2 worm cellular contexts compared by ENCODE assay signal in genomic region chrIV:9316068-9316681, ce11.
TF ChIP-seq lines count a peak whose summit lies in the region.

TSS of gene F49C12.9 (minus strand) at chrIV:9316215.
TSS of gene rpn-7 (plus strand) at chrIV:9316631.

TF ChIP-seq in whole organism, L1 larva, 84 proteins besides CTCF, POLR2A, EP300 and RAD21 (continued from another document):
- TF ChIP-seq jun-1 (tag; optimal IDR thresholded peaks at IDR 0.05; lab: Kevin White, UChicago) (no peak), dsc-1 (tag; optimal IDR thresholded peaks at IDR 0.05; lab: Kevin White, UChicago) (peak; percentile 7), unc-30 (tag; optimal IDR thresholded peaks at IDR 0.05; lab: Kevin White, UChicago) (no peak), fkh-4 (tag; optimal IDR thresholded peaks at IDR 0.05; lab: Kevin White, UChicago; ENCODE audit: borderline replicate concordance) (no peak), nhr-28 (tag; optimal IDR thresholded peaks at IDR 0.05; lab: Kevin White, UChicago) (no peak), nhr-11 (tag; optimal IDR thresholded peaks at IDR 0.05; lab: Kevin White, UChicago) (no peak), ceh-88 (GFP tag; IDR thresholded peaks at IDR 0.05; lab: Robert Waterston, UW) (no peak), ztf-4 (tag; optimal IDR thresholded peaks at IDR 0.05; lab: Kevin White, UChicago) (no peak), unc-98 (GFP tag; IDR thresholded peaks at IDR 0.05; lab: Robert Waterston, UW) (no peak), zag-1 (tag; optimal IDR thresholded peaks at IDR 0.05; lab: Kevin White, UChicago) (no peak), fkh-10 (GFP tag; optimal IDR thresholded peaks at IDR 0.05; lab: Kevin White, UChicago) (no peak), lsy-2 (tag; optimal IDR thresholded peaks at IDR 0.05; lab: Kevin White, UChicago) (peak in 1 of 2 experiments; percentile 39), ets-5 (GFP tag; IDR thresholded peaks at IDR 0.05; lab: Robert Waterston, UW) (no peak), elt-2 (tag; optimal IDR thresholded peaks at IDR 0.05; lab: Kevin White, UChicago) (peak; percentile 4), mep-1 (tag; optimal IDR thresholded peaks at IDR 0.05; lab: Kevin White, UChicago) (no peak), lin-13 (GFP tag; optimal IDR thresholded peaks at IDR 0.05; lab: Kevin White, UChicago) (no peak), Y116A8C.19 (tag; optimal IDR thresholded peaks at IDR 0.05; lab: Kevin White, UChicago; ENCODE audit: borderline replicate concordance) (no peak), C16A3.4 (tag; optimal IDR thresholded peaks at IDR 0.05; lab: Kevin White, UChicago) (peak; percentile 45), sptf-1 (tag; optimal IDR thresholded peaks at IDR 0.05; lab: Kevin White, UChicago) (no peak), alr-1 (tag; optimal IDR thresholded peaks at IDR 0.05; lab: Kevin White, UChicago; ENCODE audit: borderline replicate concordance) (no peak), lin-35 (GFP tag; optimal IDR thresholded peaks at IDR 0.05; lab: Kevin White, UChicago) (peak; percentile 30 to 53), hlh-17 (GFP tag; optimal IDR thresholded peaks at IDR 0.05; lab: Kevin White, UChicago; ENCODE audit: borderline replicate concordance) (no peak), rnt-1 (tag; optimal IDR thresholded peaks at IDR 0.05; lab: Kevin White, UChicago) (peak; percentile 48), mef-2 (tag; optimal IDR thresholded peaks at IDR 0.05; lab: Kevin White, UChicago) (no peak), zip-4 (GFP tag; optimal IDR thresholded peaks at IDR 0.05; lab: Kevin White, UChicago) (no peak), tlp-1 (tag; optimal IDR thresholded peaks at IDR 0.05; lab: Kevin White, UChicago) (no peak), F16B12.6 (tag; optimal IDR thresholded peaks at IDR 0.05; lab: Kevin White, UChicago) (no peak), nhr-47 (tag; optimal IDR thresholded peaks at IDR 0.05; lab: Kevin White, UChicago) (peak; percentile 37), nhr-76 (tag; optimal IDR thresholded peaks at IDR 0.05; lab: Kevin White, UChicago) (no peak), ama-1 (optimal IDR thresholded peaks at IDR 0.05; lab: Kevin White, UChicago) (no peak), hpl-2 (GFP tag; optimal IDR thresholded peaks at IDR 0.05; lab: Kevin White, UChicago) (no peak), pax-3 (tag; optimal IDR thresholded peaks at IDR 0.05; lab: Kevin White, UChicago) (no peak), lir-3 (tag; optimal IDR thresholded peaks at IDR 0.05; lab: Kevin White, UChicago; ENCODE audit: poor library complexity) (no peak), pqm-1 (tag; optimal IDR thresholded peaks at IDR 0.05; lab: Kevin White, UChicago) (no peak), isw-1 (GFP tag; IDR thresholded peaks at IDR 0.05; lab: Robert Waterston, UW) (no peak), sup-37 (GFP tag; optimal IDR thresholded peaks at IDR 0.05; lab: Kevin White, UChicago) (no peak), sox-4 (tag; optimal IDR thresholded peaks at IDR 0.05; lab: Kevin White, UChicago) (no peak), efl-3 (GFP tag; optimal IDR thresholded peaks at IDR 0.05; lab: Kevin White, UChicago) (no peak), irx-1 (tag; optimal IDR thresholded peaks at IDR 0.05; lab: Kevin White, UChicago) (no peak), mab-9 (GFP tag; IDR thresholded peaks at IDR 0.05; lab: Robert Waterston, UW) (no peak), nhr-84 (tag; optimal IDR thresholded peaks at IDR 0.05; lab: Kevin White, UChicago) (no peak), vab-15 (tag; optimal IDR thresholded peaks at IDR 0.05; lab: Kevin White, UChicago) (no peak), aha-1 (tag; optimal IDR thresholded peaks at IDR 0.05; lab: Kevin White, UChicago) (no peak), nhr-12 (tag; optimal IDR thresholded peaks at IDR 0.05; lab: Kevin White, UChicago) (no peak), grh-1 (GFP tag; IDR thresholded peaks at IDR 0.05; lab: Robert Waterston, UW) (no peak), C34B4.2 (tag; optimal IDR thresholded peaks at IDR 0.05; lab: Kevin White, UChicago) (no peak), fos-1 (tag; optimal IDR thresholded peaks at IDR 0.05; lab: Kevin White, UChicago) (no peak), nhr-237 (tag; optimal IDR thresholded peaks at IDR 0.05; lab: Kevin White, UChicago) (no peak), nhr-90 (tag; optimal IDR thresholded peaks at IDR 0.05; lab: Kevin White, UChicago; ENCODE audit: poor library complexity) (no peak), fkh-8 (tag; optimal IDR thresholded peaks at IDR 0.05; lab: Kevin White, UChicago) (no peak), lin-39 (tag; optimal IDR thresholded peaks at IDR 0.05; lab: Kevin White, UChicago) (no peak), C04F5.9 (tag; optimal IDR thresholded peaks at IDR 0.05; lab: Kevin White, UChicago) (no peak), pag-3 (tag; optimal IDR thresholded peaks at IDR 0.05; lab: Kevin White, UChicago; ENCODE audit: borderline replicate concordance, insufficient read depth) (no peak), lin-15B (tag; optimal IDR thresholded peaks at IDR 0.05; lab: Kevin White, UChicago) (no peak), aly-2 (tag; optimal IDR thresholded peaks at IDR 0.05; lab: Kevin White, UChicago) (no peak), efl-1 (optimal IDR thresholded peaks at IDR 0.05; lab: Kevin White, UChicago) (peak; percentile 52 to 58), efl-1 (GFP tag; optimal IDR thresholded peaks at IDR 0.05 in 1 of 2; lab: Kevin White, UChicago) (peak; percentile 36 to 94), nhr-20 (tag; optimal IDR thresholded peaks at IDR 0.05; lab: Kevin White, UChicago) (peak; percentile 30), ceh-63 (GFP tag; optimal IDR thresholded peaks at IDR 0.05; lab: Kevin White, UChicago) (no peak), blmp-1 (tag; optimal IDR thresholded peaks at IDR 0.05; lab: Kevin White, UChicago) (peak; percentile 25), ztf-11 (tag; optimal IDR thresholded peaks at IDR 0.05; lab: Kevin White, UChicago) (no peak), unc-86 (tag; optimal IDR thresholded peaks at IDR 0.05; lab: Kevin White, UChicago) (no peak), ceh-8 (GFP tag; optimal IDR thresholded peaks at IDR 0.05; lab: Kevin White, UChicago) (no peak), mdl-1 (tag; optimal IDR thresholded peaks at IDR 0.05; lab: Kevin White, UChicago) (peak in 1 of 2 experiments; percentile 20), snu-23 (GFP tag; optimal IDR thresholded peaks at IDR 0.05; lab: Kevin White, UChicago) (peak; percentile 47), nhr-71 (tag; optimal IDR thresholded peaks at IDR 0.05; lab: Kevin White, UChicago) (peak; percentile 56)

TF ChIP-seq in whole organism, L3 larva, 47 proteins besides CTCF, POLR2A, EP300 and RAD21 (continued from another document):
- TF ChIP-seq lin-39 (tag; optimal IDR thresholded peaks at IDR 0.05; lab: Kevin White, UChicago) (peak; percentile 61), ceh-82 (tag; optimal IDR thresholded peaks at IDR 0.05; lab: Kevin White, UChicago) (no peak), unc-62 (GFP tag; optimal IDR thresholded peaks at IDR 0.05; lab: Kevin White, UChicago) (no peak), unc-39 (tag; optimal IDR thresholded peaks at IDR 0.05; lab: Kevin White, UChicago) (no peak), nhr-76 (tag; optimal IDR thresholded peaks at IDR 0.05; lab: Kevin White, UChicago) (no peak), hmg-11 (tag; optimal IDR thresholded peaks at IDR 0.05; lab: Kevin White, UChicago) (peak; percentile 68), R02D3.7 (tag; optimal IDR thresholded peaks at IDR 0.05; lab: Kevin White, UChicago) (no peak)
